Worm (Caenorhabditis elegans): Measurements from ENCODE around the gene Y57E12B.1.

The Y57E12B.1 gene

ce11 chrV:6987673-6988072, 39.3 kb downstream of the Y57E12B.1 start, which contains the start of gene nhr-139:
Gene nhr-139 (minus strand): TSS chrV:6987773.
- TF ChIP-seq mep-1 (tag; optimal IDR thresholded peaks at IDR 0.05), result no peak
- TF ChIP-seq unc-62 (GFP tag; optimal IDR thresholded peaks at IDR 0.05 in 1 of 2), result no peak
- TF ChIP-seq unc-62 (tag; optimal IDR thresholded peaks at IDR 0.05), result no peak
- TF ChIP-seq ceh-20 (GFP tag; IDR thresholded peaks at IDR 0.05), result no peak
- TF ChIP-seq dve-1 (tag; optimal IDR thresholded peaks at IDR 0.05; ENCODE audit: insufficient read depth), result no peak
- TF ChIP-seq zfp-3 (GFP tag; conservative IDR thresholded peaks at IDR 0.05), result no peak

- TF ChIP-seq gei-8 (GFP tag; optimal IDR thresholded peaks at IDR 0.05) (no peak), unc-62 (GFP tag; optimal IDR thresholded peaks at IDR 0.05 in 1 of 2) (peak in 1 of 2 experiments; percentile 83), unc-62 (tag; optimal IDR thresholded peaks at IDR 0.05) (no peak), nhr-6 (tag; optimal IDR thresholded peaks at IDR 0.05) (no peak)
Observed at ce11 chrV:6989626-6990138, 41.4 kb downstream of the Y57E12B.1 start, which contains the start of gene nhr-140. Gene nhr-140 (minus strand): TSS chrV:6989676.

- no peak for TF ChIP-seq vab-7 (GFP tag; IDR thresholded peaks at IDR 0.05)
- TF ChIP-seq tra-1 (GFP tag; IDR thresholded peaks at IDR 0.05), result no peak
- TF ChIP-seq ces-1 (GFP tag; optimal IDR thresholded peaks at IDR 0.05), result no peak
- no peak for TF ChIP-seq lir-3 (tag; optimal IDR thresholded peaks at IDR 0.05)
- TF ChIP-seq ceh-20 (GFP tag; IDR thresholded peaks at IDR 0.05), result no peak
- TF ChIP-seq madf-9 (GFP tag; conservative IDR thresholded peaks at IDR 0.05), result no peak
- TF ChIP-seq hif-1 (tag; optimal IDR thresholded peaks at IDR 0.05), result no peak
- no peak for TF ChIP-seq zip-2 (tag; optimal IDR thresholded peaks at IDR 0.05)
- TF ChIP-seq nhr-28 (tag; optimal IDR thresholded peaks at IDR 0.05), result no peak
- TF ChIP-seq skn-1 (tag; optimal IDR thresholded peaks at IDR 0.05), result no peak
- no peak for TF ChIP-seq D1046.2 (GFP tag; IDR thresholded peaks at IDR 0.05)
- no peak for TF ChIP-seq mxl-2 (GFP tag; conservative IDR thresholded peaks at IDR 0.05)
- TF ChIP-seq ceh-32 (tag; optimal IDR thresholded peaks at IDR 0.05; ENCODE audit: poor library complexity), result no peak
- TF ChIP-seq nhr-111 (GFP tag; optimal IDR thresholded peaks at IDR 0.05), result no peak
- no peak for TF ChIP-seq ztf-11 (tag; optimal IDR thresholded peaks at IDR 0.05)
- no peak for TF ChIP-seq fkh-10 (GFP tag; optimal IDR thresholded peaks at IDR 0.05)
- no peak for TF ChIP-seq dve-1 (tag; optimal IDR thresholded peaks at IDR 0.05; ENCODE audit: insufficient read depth)
- TF ChIP-seq mdl-1 (tag; optimal IDR thresholded peaks at IDR 0.05), result no peak
Observed at ce11 chrV:6991771-6992170, 43.4 kb downstream of the Y57E12B.1 start, which contains the start of gene nhr-162. Gene nhr-162 (minus strand): TSS chrV:6991871.

ce11 chrV:6993999-6994398, 45.7 kb downstream of the Y57E12B.1 start:
- no peak for TF ChIP-seq lin-1 (GFP tag; IDR thresholded peaks at IDR 0.05)
- no peak for TF ChIP-seq nhr-77 (tag; optimal IDR thresholded peaks at IDR 0.05)
- no peak for TF ChIP-seq Y5F2A.4 (GFP tag; optimal IDR thresholded peaks at IDR 0.05)
- peak in 1 of 2 experiments; percentile 27 for TF ChIP-seq lsy-2 (tag; optimal IDR thresholded peaks at IDR 0.05)
- no peak for TF ChIP-seq zip-2 (tag; optimal IDR thresholded peaks at IDR 0.05)
- peak; percentile 47 for TF ChIP-seq gei-8 (GFP tag; optimal IDR thresholded peaks at IDR 0.05)
- TF ChIP-seq unc-39 (tag; optimal IDR thresholded peaks at IDR 0.05), result no peak
- no peak for TF ChIP-seq hmg-1.1 (GFP tag; IDR thresholded peaks at IDR 0.05)
- no peak for TF ChIP-seq lim-7 (GFP tag; IDR thresholded peaks at IDR 0.05)
- TF ChIP-seq zfp-2 (tag; optimal IDR thresholded peaks at IDR 0.05), result no peak
- TF ChIP-seq cey-2 (tag; optimal IDR thresholded peaks at IDR 0.05; ENCODE audit: borderline replicate concordance, insufficient read depth), result peak; percentile 79
- TF ChIP-seq dpl-1 (GFP tag; optimal IDR thresholded peaks at IDR 0.05), result peak; percentile 17
- TF ChIP-seq hlh-30 (tag; optimal IDR thresholded peaks at IDR 0.05; ENCODE audit: insufficient read depth), result peak; percentile 88
- no peak for TF ChIP-seq ama-1 (optimal IDR thresholded peaks at IDR 0.05)
- no peak for TF ChIP-seq lin-13 (GFP tag; optimal IDR thresholded peaks at IDR 0.05)
- no peak for TF ChIP-seq saeg-2 (GFP tag; IDR thresholded peaks at IDR 0.05)
- peak; percentile 1 for TF ChIP-seq T20F7.1 (GFP tag; optimal IDR thresholded peaks at IDR 0.05)
- TF ChIP-seq lin-29 (GFP tag; IDR thresholded peaks at IDR 0.05), result no peak
- no peak for TF ChIP-seq unc-130 (GFP tag; optimal IDR thresholded peaks at IDR 0.05)
- peak in 1 of 2 experiments; percentile 49 for TF ChIP-seq hif-1 (tag; optimal IDR thresholded peaks at IDR 0.05)
- no peak for TF ChIP-seq snpc-4 (tag; optimal IDR thresholded peaks at IDR 0.05)
- no peak for TF ChIP-seq nhr-25 (tag; optimal IDR thresholded peaks at IDR 0.05; ENCODE audit: borderline replicate concordance, insufficient read depth)
- TF ChIP-seq madf-5 (GFP tag; IDR thresholded peaks at IDR 0.05), result no peak
- peak; percentile 5 for TF ChIP-seq pqm-1 (tag; optimal IDR thresholded peaks at IDR 0.05)
- no peak for TF ChIP-seq spr-1 (tag; optimal IDR thresholded peaks at IDR 0.05)

All from whole organism, L4 larva.